Fruit fly (Drosophila melanogaster) whole organism, embryonic: ENCODE data around the gene CG13601.

Experiments used
- Awh ChIP-seq: fragments of 200-800 bp; sonication (Bioruptor generic); IDR thresholded peaks from 2 replicates; pipeline ENCODE4, ENCODE4 v1.3.6; 2022; ENCODE audit warnings: missing biosample characterization, missing genetic modification characterization
- B-H2 ChIP-seq: fragments of 200-800 bp; sonication (Bioruptor generic); optimal IDR thresholded peaks from 2 replicates; lab custom pipeline; 2018; ENCODE audit warnings: missing biosample characterization, mild to moderate bottlenecking, missing genetic modification characterization
- Bteb2 ChIP-seq: fragments of 200-800 bp; sonication (Bioruptor generic); optimal IDR thresholded peaks from 2 replicates; lab custom pipeline; 2016; ENCODE audit warnings: missing biosample characterization, missing genetic modification characterization
- CG10321 ChIP-seq: fragments of 200-800 bp; sonication (Bioruptor generic); IDR thresholded peaks from 2 replicates; pipeline ENCODE4 v1.3.6; 2022; ENCODE audit warnings: missing biosample characterization, missing genetic modification characterization
- CG12219 ChIP-seq: fragments of 200-800 bp; sonication (Bioruptor generic); optimal IDR thresholded peaks from 3 replicates; lab custom pipeline; 2018; ENCODE audit warnings: missing biosample characterization, mild to moderate bottlenecking, missing genetic modification characterization
- CG1233 ChIP-seq: fragments of 200-800 bp; sonication (Bioruptor generic); optimal IDR thresholded peaks from 4 replicates; lab custom pipeline; 2018; ENCODE audit warnings: missing biosample characterization, mild to moderate bottlenecking, missing genetic modification characterization
- CG12391 ChIP-seq: fragments of 200-800 bp; sonication (Bioruptor generic); optimal IDR thresholded peaks from 3 replicates; lab custom pipeline; 2018; ENCODE audit warnings: missing biosample characterization, mild to moderate bottlenecking, missing genetic modification characterization, moderate library complexity
- CG12942 ChIP-seq: fragments of 200-800 bp; sonication (Bioruptor generic); optimal IDR thresholded peaks from 3 replicates; lab custom pipeline; 2016; ENCODE audit warnings: missing biosample characterization, missing genetic modification characterization
- CG1602 ChIP-seq: fragments of 200-800 bp; sonication (Bioruptor generic); optimal IDR thresholded peaks from 3 replicates; lab custom pipeline; 2016; ENCODE audit warnings: missing biosample characterization, missing genetic modification characterization
- CG1603 ChIP-seq: fragments of 200-800 bp; sonication (Bioruptor generic); optimal IDR thresholded peaks from 2 replicates; lab custom pipeline; 2019; ENCODE audit warnings: missing biosample characterization, mild to moderate bottlenecking, missing genetic modification characterization, moderate library complexity
- CG16815 ChIP-seq: fragments of 200-800 bp; sonication (Bioruptor generic); optimal IDR thresholded peaks from 3 replicates; lab custom pipeline; 2017; ENCODE audit warnings: missing biosample characterization, mild to moderate bottlenecking, missing genetic modification characterization
- CG18764 ChIP-seq: fragments of 200-800 bp; sonication (Bioruptor generic); optimal IDR thresholded peaks from 3 replicates; lab custom pipeline; 2016; ENCODE audit warnings: missing biosample characterization, missing genetic modification characterization
- CG30403 ChIP-seq: fragments of 200-800 bp; sonication (Bioruptor generic); optimal IDR thresholded peaks from 3 replicates; lab custom pipeline; 2016; ENCODE audit warnings: missing biosample characterization, missing genetic modification characterization
- CG32772 ChIP-seq: fragments of 200-800 bp; sonication (Bioruptor generic); IDR thresholded peaks from 2 replicates; pipeline ENCODE4 v1.3.6; 2022; ENCODE audit warnings: missing biosample characterization, missing genetic modification characterization
- CG3407 ChIP-seq: fragments of 200-800 bp; sonication (Bioruptor generic); optimal IDR thresholded peaks from 2 replicates; lab custom pipeline; 2018; ENCODE audit warnings: missing biosample characterization, mild to moderate bottlenecking, missing genetic modification characterization
- CG3847 ChIP-seq: fragments of 200-800 bp; sonication (Bioruptor generic); IDR thresholded peaks from 2 replicates; pipeline ENCODE4 v1.3.6; 2022; ENCODE audit warnings: missing biosample characterization, missing genetic modification characterization
- CG4424 ChIP-seq: fragments of 200-800 bp; sonication (Bioruptor generic); optimal IDR thresholded peaks from 3 replicates; lab custom pipeline; 2016; ENCODE audit warnings: missing biosample characterization, missing genetic modification characterization
- CG6175 ChIP-seq: fragments of 200-800 bp; sonication (Bioruptor generic); IDR thresholded peaks from 3 replicates; pipeline ENCODE4 v1.3.6; 2022; ENCODE audit warnings: missing biosample characterization, missing genetic modification characterization
- CG7839 ChIP-seq: fragments of 200-800 bp; sonication (Bioruptor generic); optimal IDR thresholded peaks from 3 replicates; lab custom pipeline; 2018; ENCODE audit warnings: missing biosample characterization, mild to moderate bottlenecking, missing genetic modification characterization, moderate library complexity
- CG8388 ChIP-seq: fragments of 200-800 bp; sonication (Bioruptor generic); optimal IDR thresholded peaks from 2 replicates; lab custom pipeline; 2019; ENCODE audit warnings: missing biosample characterization, mild to moderate bottlenecking, missing genetic modification characterization, moderate library complexity
- CG9215 ChIP-seq: fragments of 200-800 bp; sonication (Bioruptor generic); IDR thresholded peaks from 2 replicates; pipeline ENCODE4 v1.3.6; 2022; ENCODE audit warnings: missing biosample characterization, missing genetic modification characterization
- Dek ChIP-seq: fragments of 200-800 bp; sonication (Bioruptor generic); optimal IDR thresholded peaks from 3 replicates; lab custom pipeline; 2019; ENCODE audit warnings: missing biosample characterization, mild to moderate bottlenecking, missing genetic modification characterization, moderate library complexity
- Dip2 ChIP-seq: fragments of 200-800 bp; sonication (Bioruptor generic); IDR thresholded peaks from 2 replicates; pipeline ENCODE4 v1.3.6; 2022; ENCODE audit warnings: missing biosample characterization, missing genetic modification characterization
- E2f2 ChIP-seq: fragments of 200-800 bp; sonication (Bioruptor generic); IDR thresholded peaks from 2 replicates; pipeline ENCODE4 v1.3.6; 2022; ENCODE audit warnings: missing biosample characterization, missing genetic modification characterization
- H15 ChIP-seq: fragments of 200-800 bp; sonication (Bioruptor generic); IDR thresholded peaks from 3 replicates; pipeline ENCODE4 v1.3.6; 2022; ENCODE audit warnings: missing biosample characterization, missing genetic modification characterization
- Hr78 ChIP-seq, 2 experiments: fragments of 200-800 bp in 1 of 2; fragments of >200 bp in 1 of 2; sonication (Bioruptor generic) in 1 of 2; optimal IDR thresholded peaks; 2 replicates each; lab custom pipeline; 2017 to 2019; ENCODE audit warnings: missing biosample characterization in 2 of 2, missing genetic modification characterization in 2 of 2, mild to moderate bottlenecking in 1 of 2, moderate library complexity in 1 of 2
- Jarid2 ChIP-seq: fragments of 200-800 bp; sonication (Bioruptor generic); optimal IDR thresholded peaks from 3 replicates; lab custom pipeline; 2017; ENCODE audit warnings: mild to moderate bottlenecking, missing biosample characterization, missing genetic modification reagents, missing genetic modification characterization
- NC2α ChIP-seq: fragments of 200-800 bp; sonication (Bioruptor generic); optimal IDR thresholded peaks from 2 replicates; lab custom pipeline; 2016; ENCODE audit warnings: missing biosample characterization, missing genetic modification characterization
- NfI ChIP-seq: fragments of 200-800 bp; sonication (Bioruptor generic); optimal IDR thresholded peaks from 3 replicates; lab custom pipeline; 2018; ENCODE audit warnings: missing biosample characterization, mild to moderate bottlenecking, missing genetic modification characterization, moderate library complexity
- Optix ChIP-seq: fragments of 200-800 bp; sonication (Bioruptor generic); IDR thresholded peaks from 3 replicates; pipeline ENCODE4 v1.3.6; 2022; ENCODE audit warnings: missing biosample characterization, missing genetic modification characterization
- Pdp1 ChIP-seq, 2 experiments: fragments of 200-800 bp; sonication (Bioruptor generic); optimal IDR thresholded peaks; 3 replicates each; lab custom pipeline; 2016; ENCODE audit warnings: missing biosample characterization in 2 of 2, missing genetic modification characterization in 2 of 2, mild to moderate bottlenecking in 1 of 2, moderate library complexity in 1 of 2
- Poxn ChIP-seq: fragments of 200-800 bp; sonication (Bioruptor generic); IDR thresholded peaks from 2 replicates; pipeline ENCODE4 v1.3.6; 2022; ENCODE audit warnings: missing biosample characterization, missing genetic modification characterization
- Rfx ChIP-seq: fragments of 200-800 bp; sonication (Bioruptor generic); IDR thresholded peaks from 2 replicates; pipeline ENCODE4 v1.3.6; 2022; ENCODE audit warnings: missing biosample characterization, missing genetic modification characterization
- Rx ChIP-seq: fragments of 200-800 bp; sonication (Bioruptor generic); IDR thresholded peaks from 2 replicates; pipeline ENCODE4 v1.3.6; 2022; ENCODE audit warnings: missing biosample characterization, missing genetic modification characterization
- Taf1 ChIP-seq: fragments of 200-800 bp; sonication (Bioruptor generic); IDR thresholded peaks from 2 replicates; pipeline ENCODE4 v1.3.6; 2022; ENCODE audit warnings: missing biosample characterization, missing genetic modification characterization
- Trl ChIP-seq, 3 experiments: fragments of >200 bp in 2 of 3; fragments of 200-800 bp in 1 of 3; sonication (Bioruptor generic) in 1 of 3; optimal IDR thresholded peaks; 2 replicates in 1 of 3; 3 replicates in 2 of 3; lab custom pipeline; 2016 to 2017; ENCODE audit warnings: missing biosample characterization in 1 of 3, missing genetic modification characterization in 1 of 3
- cato ChIP-seq: fragments of 200-800 bp; sonication (Bioruptor generic); optimal IDR thresholded peaks from 2 replicates; lab custom pipeline; 2016; ENCODE audit warnings: missing biosample characterization, missing genetic modification characterization, borderline replicate concordance
- cg ChIP-seq: fragments of 200-800 bp; sonication (Bioruptor generic); optimal IDR thresholded peaks from 3 replicates; lab custom pipeline; 2019; ENCODE audit warnings: missing biosample characterization, mild to moderate bottlenecking, missing genetic modification characterization, moderate library complexity
- chm ChIP-seq: fragments of 200-800 bp; sonication (Bioruptor generic); IDR thresholded peaks from 2 replicates; pipeline ENCODE4 v1.3.6; 2022; ENCODE audit warnings: missing biosample characterization, missing genetic modification characterization
- dysf ChIP-seq: fragments of 200-800 bp; sonication (Bioruptor generic); IDR thresholded peaks from 3 replicates; pipeline ENCODE4 v1.3.6; 2022; ENCODE audit warnings: missing biosample characterization, missing genetic modification characterization
- gro ChIP-seq: fragments of 200-800 bp; sonication (Bioruptor generic); optimal IDR thresholded peaks from 2 replicates; lab custom pipeline; 2016; ENCODE audit warnings: missing biosample characterization, missing genetic modification characterization
- gsb-n ChIP-seq: fragments of 200-800 bp; sonication (Bioruptor generic); optimal IDR thresholded peaks from 3 replicates; lab custom pipeline; 2018; ENCODE audit warnings: missing biosample characterization, mild to moderate bottlenecking, missing genetic modification characterization
- ham ChIP-seq: fragments of 200-800 bp; sonication (Bioruptor generic); IDR thresholded peaks from 2 replicates; pipeline ENCODE4 v1.3.6; 2022; ENCODE audit warnings: missing biosample characterization, missing genetic modification characterization
- jigr1 ChIP-seq: fragments of 200-800 bp; sonication (Bioruptor generic); IDR thresholded peaks from 3 replicates; pipeline ENCODE4 v1.3.6; 2022; ENCODE audit warnings: missing biosample characterization, missing genetic modification characterization
- lab ChIP-seq: fragments of 200-800 bp; sonication (Bioruptor generic); optimal IDR thresholded peaks from 3 replicates; lab custom pipeline; 2017; ENCODE audit warnings: missing biosample characterization, missing genetic modification characterization, mild to moderate bottlenecking, moderate library complexity, missing genetic modification reagents
- pan ChIP-seq, 4 experiments: fragments of >200 bp in 3 of 4; fragments of 200-800 bp in 1 of 4; sonication (Bioruptor generic) in 1 of 4; optimal IDR thresholded peaks in 3 of 4; IDR thresholded peaks in 1 of 4; 2 replicates each; pipeline versions ENCODE4 v1.3.6 to Lab custom; 2017 to 2022; ENCODE audit warnings: missing biosample characterization in 2 of 4, missing genetic modification characterization in 2 of 4, mixed read lengths in 1 of 4
- pum ChIP-seq: fragments of 200-800 bp; sonication (Bioruptor generic); optimal IDR thresholded peaks from 2 replicates; lab custom pipeline; 2016; ENCODE audit warnings: missing biosample characterization, missing genetic modification characterization
- sqz ChIP-seq: fragments of 200-800 bp; sonication (Bioruptor generic); optimal IDR thresholded peaks from 3 replicates; lab custom pipeline; 2018; ENCODE audit warnings: missing biosample characterization, mild to moderate bottlenecking, missing genetic modification characterization
- ttk ChIP-seq: fragments of 200-800 bp; sonication (Bioruptor generic); IDR thresholded peaks from 2 replicates; pipeline ENCODE4 v2.1.2; 2022; ENCODE audit warnings: missing biosample characterization, missing genetic modification characterization
- vnd ChIP-seq: fragments of 200-800 bp; sonication (Bioruptor generic); IDR thresholded peaks from 3 replicates; pipeline ENCODE4 v1.3.6; 2022; ENCODE audit warnings: missing biosample characterization, missing genetic modification characterization; ENCODE audit not compliant: partially characterized antibody
- z ChIP-seq: fragments of 200-800 bp; sonication (Bioruptor generic); IDR thresholded peaks from 3 replicates; pipeline ENCODE4 v1.3.6; 2022; ENCODE audit warnings: missing biosample characterization, missing genetic modification characterization

CG13601 gene

dm6 chr3R:23889922-23890321 is 37.5 kb downstream of the CG13601 start, which contains the start of gene Pli (continued):
- TF ChIP-seq Hr78 (GFP tag; optimal IDR thresholded peaks at IDR 0.05; lab: Kevin White, UChicago) (peak in 1 of 2 experiments; percentile 5), vnd (GFP tag; lab: Robert Waterston, UW) (no peak), pum (GFP tag; lab: Kevin White, UChicago) (no peak), B-H2 (GFP tag; lab: Kevin White, UChicago) (peak; percentile 55), CG32772 (no peak), gsb-n (no peak), NC2α (GFP tag; lab: Kevin White, UChicago) (no peak), Dek (tag; lab: Kevin White, UChicago) (peak; percentile 36), CG3847 (GFP tag; lab: Robert Waterston, UW) (no peak), z (GFP tag; lab: Robert Waterston, UW) (no peak), Awh (GFP tag; lab: Robert Waterston, UW) (no peak), cato (no peak), CG3407 (GFP tag; lab: Kevin White, UChicago) (no peak), ham (GFP tag; lab: Robert Waterston, UW) (no peak), dysf (GFP tag; lab: Robert Waterston, UW) (no peak), chm (GFP tag; lab: Robert Waterston, UW) (no peak), Pdp1 (GFP tag; optimal IDR thresholded peaks at IDR 0.05; lab: Kevin White, UChicago) (peak in 1 of 2 experiments; percentile 78), Poxn (GFP tag; lab: Robert Waterston, UW) (no peak), Optix (GFP tag; lab: Robert Waterston, UW) (no peak), H15 (GFP tag; lab: Robert Waterston, UW) (no peak), CG12391 (tag; lab: Kevin White, UChicago) (peak; percentile 31), CG1602 (GFP tag; lab: Kevin White, UChicago) (no peak), pan (optimal IDR thresholded peaks at IDR 0.05; lab: Kevin White, UChicago) (no peak), pan (GFP tag; optimal IDR thresholded peaks at IDR 0.05 in 1 of 2, IDR thresholded peaks at IDR 0.05 in 1 of 2) (no peak), CG9215 (no peak), jigr1 (no peak), CG12219 (no peak), CG7839 (peak; percentile 4), CG16815 (GFP tag; lab: Kevin White, UChicago) (no peak), Rfx (GFP tag; lab: Robert Waterston, UW) (no peak), cg (GFP tag; lab: Kevin White, UChicago) (no peak), CG6175 (GFP tag; lab: Robert Waterston, UW) (no peak), Bteb2 (GFP tag; lab: Kevin White, UChicago) (no peak), E2f2 (GFP tag; lab: Robert Waterston, UW) (no peak), Trl (optimal IDR thresholded peaks at IDR 0.05; lab: Kevin White, UChicago) (no peak), Trl (GFP tag; optimal IDR thresholded peaks at IDR 0.05; lab: Kevin White, UChicago) (no peak), CG8388 (peak; percentile 9), gro (GFP tag; lab: Kevin White, UChicago) (no peak), NfI (GFP tag; lab: Kevin White, UChicago) (peak; percentile 2), CG10321 (GFP tag; lab: Robert Waterston, UW) (no peak), CG1233 (GFP tag; lab: Kevin White, UChicago) (no peak), Taf1 (no peak), CG4424 (GFP tag; lab: Kevin White, UChicago) (peak; percentile 9), CG12942 (GFP tag; lab: Kevin White, UChicago) (no peak), lab (GFP tag; lab: Kevin White, UChicago) (peak; percentile 49), ttk (GFP tag; lab: Robert Waterston, UW) (no peak), Dip2 (GFP tag; lab: Robert Waterston, UW) (no peak), Rx (no peak), Jarid2 (GFP tag; lab: Kevin White, UChicago) (peak; percentile 97), CG18764 (no peak), CG1603 (tag; lab: Kevin White, UChicago) (peak; percentile 80), sqz (no peak), CG30403 (GFP tag; lab: Kevin White, UChicago) (no peak)
